Worm (Caenorhabditis elegans) whole organism, L2 larva: Measurements from ENCODE around the gene srg-34.
A peak's percentile ranks its signal among the peaks of the same experiment; 100 is the strongest.

ENCODE experiments used
- C34F6.9 ChIP-seq: fragments of 150-350 bp; optimal IDR thresholded peaks from 2 replicates; lab custom pipeline; 2014; ENCODE audit warnings: missing biosample characterization, missing genetic modification characterization
- F13H6.1 ChIP-seq: sonication (generic microtip); optimal IDR thresholded peaks from 2 replicates; lab custom pipeline; 2016; ENCODE audit warnings: missing genetic modification characterization, missing compliant biosample characterization
- R02D3.7 ChIP-seq: fragments of 150-350 bp; optimal IDR thresholded peaks from 2 replicates; lab custom pipeline; 2014; ENCODE audit warnings: missing biosample characterization, missing genetic modification characterization
- Y55F3AM.14 ChIP-seq: fragments of 200-800 bp; sonication (Bioruptor generic); optimal IDR thresholded peaks from 2 replicates; lab custom pipeline; 2018; ENCODE audit warnings: mild to moderate bottlenecking, missing genetic modification characterization, missing compliant biosample characterization
- ZK546.5 ChIP-seq: sonication (generic microtip); optimal IDR thresholded peaks from 2 replicates; lab custom pipeline; 2017; ENCODE audit warnings: missing biosample characterization, missing genetic modification characterization
- aly-2 ChIP-seq: fragments of 150-350 bp; optimal IDR thresholded peaks from 2 replicates; lab custom pipeline; 2014; ENCODE audit warnings: missing biosample characterization, missing genetic modification characterization
- ama-1 ChIP-seq: fragments of 150-350 bp; optimal IDR thresholded peaks from 2 replicates; lab custom pipeline; 2018; ENCODE audit warnings: inconsistent platforms
- blmp-1 ChIP-seq: sonication (generic microtip); optimal IDR thresholded peaks from 2 replicates; lab custom pipeline; 2017; ENCODE audit warnings: missing genetic modification characterization, mild to moderate bottlenecking, missing compliant biosample characterization, antibody characterized with exemption, moderate library complexity; ENCODE audit not compliant: insufficient read depth
- ceh-82 ChIP-seq: fragments of 150-350 bp; optimal IDR thresholded peaks from 2 replicates; lab custom pipeline; 2014; ENCODE audit warnings: missing biosample characterization, missing genetic modification characterization
- crh-2 ChIP-seq: sonication (generic microtip); optimal IDR thresholded peaks from 2 replicates; lab custom pipeline; 2017; ENCODE audit warnings: missing biosample characterization, missing genetic modification characterization
- dmd-4 ChIP-seq: sonication (generic microtip); optimal IDR thresholded peaks from 2 replicates; lab custom pipeline; 2017; ENCODE audit warnings: missing biosample characterization, missing genetic modification characterization
- elt-1 ChIP-seq: fragments of 150-350 bp; optimal IDR thresholded peaks from 2 replicates; lab custom pipeline; 2014; ENCODE audit warnings: missing biosample characterization, missing genetic modification characterization
- lin-11 ChIP-seq: fragments of 150-350 bp; sonication (generic microtip); optimal IDR thresholded peaks from 2 replicates; lab custom pipeline; 2014; ENCODE audit warnings: missing biosample characterization, missing genetic modification characterization, inconsistent platforms, mixed read lengths
- lin-39 ChIP-seq: fragments of 150-350 bp; optimal IDR thresholded peaks from 2 replicates; lab custom pipeline; 2014; ENCODE audit warnings: missing biosample characterization, missing genetic modification reagents, missing genetic modification characterization
- lsy-2 ChIP-seq, 2 experiments: fragments of 150-350 bp in 1 of 2; sonication (generic microtip) in 1 of 2; optimal IDR thresholded peaks; 2 replicates each; lab custom pipeline; 2014 to 2017; ENCODE audit warnings: missing biosample characterization in 2 of 2, missing genetic modification characterization in 2 of 2
- mab-5 ChIP-seq: fragments of 150-350 bp; optimal IDR thresholded peaks from 2 replicates; lab custom pipeline; 2014; ENCODE audit warnings: missing biosample characterization, missing genetic modification characterization
- mbf-1 ChIP-seq: sonication (generic microtip); optimal IDR thresholded peaks from 2 replicates; lab custom pipeline; 2017; ENCODE audit warnings: missing biosample characterization, missing genetic modification characterization
- mdl-1 ChIP-seq, 2 experiments: fragments of 150-350 bp in 1 of 2; sonication (generic microtip) in 1 of 2; optimal IDR thresholded peaks; 2 replicates each; lab custom pipeline; 2017; ENCODE audit warnings: missing biosample characterization in 2 of 2, missing genetic modification characterization in 2 of 2
- nhr-10 ChIP-seq: sonication (generic microtip); optimal IDR thresholded peaks from 2 replicates; lab custom pipeline; 2017; ENCODE audit warnings: missing biosample characterization, missing genetic modification characterization
- nhr-11 ChIP-seq: fragments of 150-350 bp; optimal IDR thresholded peaks from 2 replicates; lab custom pipeline; 2014; ENCODE audit warnings: missing biosample characterization, missing genetic modification characterization
- nhr-129 ChIP-seq: fragments of 150-350 bp; optimal IDR thresholded peaks from 2 replicates; lab custom pipeline; 2014; ENCODE audit warnings: missing biosample characterization, missing genetic modification characterization
- nhr-21 ChIP-seq: fragments of 150-350 bp; optimal IDR thresholded peaks from 2 replicates; lab custom pipeline; 2014; ENCODE audit warnings: missing biosample characterization, missing genetic modification characterization
- nhr-23 ChIP-seq: fragments of 150-350 bp; optimal IDR thresholded peaks from 2 replicates; lab custom pipeline; 2014; ENCODE audit warnings: missing biosample characterization, missing genetic modification reagents, missing genetic modification characterization
- nhr-237 ChIP-seq: fragments of 150-350 bp; optimal IDR thresholded peaks from 2 replicates; lab custom pipeline; 2014; ENCODE audit warnings: missing biosample characterization, missing genetic modification characterization
- nhr-25 ChIP-seq: fragments of 150-350 bp; sonication (generic microtip); optimal IDR thresholded peaks from 3 replicates; lab custom pipeline; 2014; ENCODE audit warnings: missing biosample characterization, missing genetic modification characterization
- sem-4 ChIP-seq: fragments of 150-350 bp; optimal IDR thresholded peaks from 2 replicates; lab custom pipeline; 2014; ENCODE audit warnings: missing biosample characterization, missing genetic modification reagents, missing genetic modification characterization
- skn-1 ChIP-seq: sonication (generic microtip); optimal IDR thresholded peaks from 2 replicates; lab custom pipeline; 2017; ENCODE audit warnings: missing biosample characterization, missing genetic modification characterization
- sma-3 ChIP-seq: sonication (generic microtip); optimal IDR thresholded peaks from 2 replicates; lab custom pipeline; 2016; ENCODE audit warnings: missing genetic modification reagents, missing genetic modification characterization, missing compliant biosample characterization
- sma-9 ChIP-seq, 2 experiments: fragments of 150-350 bp in 1 of 2; sonication (generic microtip) in 1 of 2; optimal IDR thresholded peaks; 2 replicates each; lab custom pipeline; 2014 to 2016; ENCODE audit warnings: missing genetic modification characterization in 2 of 2, mild to moderate bottlenecking in 1 of 2, missing biosample characterization in 1 of 2, missing compliant biosample characterization in 1 of 2, missing genetic modification reagents in 1 of 2, moderate library complexity in 1 of 2
- unc-39 ChIP-seq: fragments of 150-350 bp; optimal IDR thresholded peaks from 2 replicates; lab custom pipeline; 2014; ENCODE audit warnings: missing biosample characterization, missing genetic modification characterization
- zag-1 ChIP-seq: fragments of 150-350 bp; optimal IDR thresholded peaks from 2 replicates; lab custom pipeline; 2014; ENCODE audit warnings: missing biosample characterization, missing genetic modification characterization
- ztf-1 ChIP-seq: fragments of 200-800 bp; sonication (Bioruptor generic); conservative IDR thresholded peaks from 2 replicates; pipeline ENCODE4 v1.3.6; 2022; ENCODE audit warnings: missing genetic modification characterization, missing compliant biosample characterization

The srg-34 gene

ce11 chrV:18582358-18582757 lies 17.7 kb upstream of the srg-34 start, which contains the start of gene txt-14:
TSS of gene txt-14 (plus strand) at chrV:18582658.
- no peak for TF ChIP-seq ceh-82 (tag; lab: Kevin White, UChicago)
- TF ChIP-seq ZK546.5 (tag; lab: Kevin White, UChicago): no peak
- TF ChIP-seq mdl-1 (tag; optimal IDR thresholded peaks at IDR 0.05; lab: Kevin White, UChicago): no peak
- TF ChIP-seq mbf-1 (tag; lab: Kevin White, UChicago): no peak
- no peak for TF ChIP-seq Y55F3AM.14
- no peak for TF ChIP-seq nhr-10 (tag; lab: Kevin White, UChicago)
- no peak for TF ChIP-seq lin-39
- TF ChIP-seq skn-1 (tag; lab: Kevin White, UChicago): no peak
- TF ChIP-seq nhr-11 (tag; lab: Kevin White, UChicago): no peak
- TF ChIP-seq blmp-1 (tag; lab: Kevin White, UChicago): no peak

- peak in 1 of 2 experiments; percentile 51 for TF ChIP-seq lsy-2 (tag; optimal IDR thresholded peaks at IDR 0.05; lab: Kevin White, UChicago)
- TF ChIP-seq aly-2: no peak
- TF ChIP-seq C34F6.9: peak; percentile 30
- TF ChIP-seq mab-5: peak; percentile 39
- TF ChIP-seq nhr-10 (tag; lab: Kevin White, UChicago): no peak
- TF ChIP-seq sma-9 (GFP tag; optimal IDR thresholded peaks at IDR 0.05; lab: Kevin White, UChicago): peak; percentile 65
- TF ChIP-seq sma-9 (tag; optimal IDR thresholded peaks at IDR 0.05; lab: Kevin White, UChicago): no peak
- TF ChIP-seq nhr-25 (tag; lab: Kevin White, UChicago): no peak
- TF ChIP-seq skn-1 (tag; lab: Kevin White, UChicago): no peak
- TF ChIP-seq nhr-129 (tag; lab: Kevin White, UChicago): peak; percentile 77
- TF ChIP-seq ama-1 (lab: Kevin White, UChicago): no peak
- TF ChIP-seq F13H6.1: peak; percentile 68
- TF ChIP-seq elt-1 (tag; lab: Kevin White, UChicago): no peak
Observed at ce11 chrV:18581393-18582113, 16.9 kb upstream of the srg-34 start.

ce11 chrV:18579684-18580083 lies 15.0 kb upstream of the srg-34 start, which contains the start of gene Y51A2D.13:
TSS of gene Y51A2D.13 (minus strand) at chrV:18579784.
- TF ChIP-seq sma-9 (GFP tag; optimal IDR thresholded peaks at IDR 0.05; lab: Kevin White, UChicago): no peak
- no peak for TF ChIP-seq sma-9 (tag; optimal IDR thresholded peaks at IDR 0.05; lab: Kevin White, UChicago)
- no peak for TF ChIP-seq nhr-129 (tag; lab: Kevin White, UChicago)
- TF ChIP-seq nhr-11 (tag; lab: Kevin White, UChicago): no peak
- TF ChIP-seq aly-2: no peak
- no peak for TF ChIP-seq ceh-82 (tag; lab: Kevin White, UChicago)
- no peak for TF ChIP-seq F13H6.1
- no peak for TF ChIP-seq skn-1 (tag; lab: Kevin White, UChicago)
- TF ChIP-seq nhr-237 (tag; lab: Kevin White, UChicago): no peak
- TF ChIP-seq zag-1: no peak
- no peak for TF ChIP-seq ztf-1 (GFP tag; lab: Robert Waterston, UW)
- TF ChIP-seq mbf-1 (tag; lab: Kevin White, UChicago): no peak
- TF ChIP-seq nhr-21 (tag; lab: Kevin White, UChicago): no peak
- TF ChIP-seq R02D3.7: no peak
- no peak for TF ChIP-seq lsy-2 (tag; optimal IDR thresholded peaks at IDR 0.05; lab: Kevin White, UChicago)
- TF ChIP-seq sma-3: no peak
- no peak for TF ChIP-seq crh-2
- no peak for TF ChIP-seq unc-39

- TF ChIP-seq ztf-1 (GFP tag; lab: Robert Waterston, UW): no peak
- no peak for TF ChIP-seq aly-2
- TF ChIP-seq nhr-237 (tag; lab: Kevin White, UChicago): no peak
- no peak for TF ChIP-seq lin-11 (tag; lab: Kevin White, UChicago)
- TF ChIP-seq elt-1 (tag; lab: Kevin White, UChicago): no peak
- TF ChIP-seq R02D3.7: no peak
- TF ChIP-seq sem-4 (tag; lab: Kevin White, UChicago): no peak
- TF ChIP-seq nhr-21 (tag; lab: Kevin White, UChicago): no peak
- TF ChIP-seq sma-9 (GFP tag; optimal IDR thresholded peaks at IDR 0.05; lab: Kevin White, UChicago): no peak
- TF ChIP-seq sma-9 (tag; optimal IDR thresholded peaks at IDR 0.05; lab: Kevin White, UChicago): no peak
- no peak for TF ChIP-seq nhr-23
- no peak for TF ChIP-seq mdl-1 (tag; optimal IDR thresholded peaks at IDR 0.05; lab: Kevin White, UChicago)
- no peak for TF ChIP-seq dmd-4 (tag; lab: Kevin White, UChicago)
- TF ChIP-seq unc-39: no peak
Observed at ce11 chrV:18578306-18578705, 13.6 kb upstream of the srg-34 start.
